Fruit fly (Drosophila melanogaster): ENCODE data around the gene Hmgcr.

Gene Hmgcr

DNA sequence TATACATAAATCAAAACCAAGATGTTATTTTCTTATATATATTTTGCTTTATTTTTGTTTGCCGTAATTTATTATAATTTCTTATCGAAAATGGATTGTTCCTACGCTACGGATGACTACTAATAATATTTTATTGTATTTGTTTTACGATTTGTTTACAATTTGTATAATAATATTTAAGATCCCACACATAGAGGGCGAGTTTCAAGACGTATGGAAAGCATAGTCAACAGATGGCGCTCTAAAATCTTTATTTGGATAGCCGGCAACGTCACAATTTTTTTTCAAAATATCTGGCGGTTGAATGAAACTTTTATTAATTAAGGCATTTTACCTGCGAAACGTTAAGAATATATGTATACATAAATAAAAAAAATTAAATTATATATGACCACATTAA is 11.2 kb upstream of the Hmgcr start (continued):
- TF ChIP-seq Opbp (GFP tag; IDR thresholded peaks at IDR 0.05; ENCODE audit: partially characterized antibody) (no peak), CG2129 (GFP tag; IDR thresholded peaks at IDR 0.05; ENCODE audit: partially characterized antibody) (no peak), sens (GFP tag) (no peak), pfk (GFP tag; optimal IDR thresholded peaks at IDR 0.05) (no peak), Ada2b (GFP tag; IDR thresholded peaks at IDR 0.05) (no peak), Atf3 (GFP tag; optimal IDR thresholded peaks at IDR 0.05) (no peak), so (GFP tag; IDR thresholded peaks at IDR 0.05) (no peak), Trl (optimal IDR thresholded peaks at IDR 0.05) (no peak), Trl (GFP tag; optimal IDR thresholded peaks at IDR 0.05) (peak; percentile 19), H15 (GFP tag; IDR thresholded peaks at IDR 0.05) (no peak), CG10209 (GFP tag; optimal IDR thresholded peaks at IDR 0.05) (no peak), Deaf1 (tag; optimal IDR thresholded peaks at IDR 0.05) (peak; percentile 0), Drgx (GFP tag; IDR thresholded peaks at IDR 0.05) (no peak), ttk (GFP tag; IDR thresholded peaks at IDR 0.05) (no peak), cwo (GFP tag; optimal IDR thresholded peaks at IDR 0.05) (no peak), Oli (tag; optimal IDR thresholded peaks at IDR 0.05) (no peak), crc (GFP tag; optimal IDR thresholded peaks at IDR 0.05) (no peak), Scr (GFP tag; IDR thresholded peaks at IDR 0.05; ENCODE audit: partially characterized antibody) (no peak), tin (GFP tag; optimal IDR thresholded peaks at IDR 0.05) (no peak), tap (tag; optimal IDR thresholded peaks at IDR 0.05) (peak; percentile 22), sqz (GFP tag; optimal IDR thresholded peaks at IDR 0.05) (no peak), Sox100B (GFP tag; optimal IDR thresholded peaks at IDR 0.05) (no peak), dan (GFP tag; IDR thresholded peaks at IDR 0.05) (no peak), ac (GFP tag; optimal IDR thresholded peaks at IDR 0.05) (no peak), aop (GFP tag; IDR thresholded peaks at IDR 0.05) (no peak), CG12942 (GFP tag; optimal IDR thresholded peaks at IDR 0.05) (no peak), CG11696 (GFP tag; IDR thresholded peaks at IDR 0.05) (no peak), hb (GFP tag; IDR thresholded peaks at IDR 0.05; ENCODE audit: partially characterized antibody) (no peak), ERR (GFP tag; optimal IDR thresholded peaks at IDR 0.05) (no peak), nerfin-2 (GFP tag; IDR thresholded peaks at IDR 0.05; ENCODE audit: partially characterized antibody) (no peak), HLHmδ (GFP tag; optimal IDR thresholded peaks at IDR 0.05) (no peak), chm (GFP tag; IDR thresholded peaks at IDR 0.05) (no peak), CG11456 (GFP tag; IDR thresholded peaks at IDR 0.05) (no peak; the same call in 2 of the 3 replicates), ham (GFP tag; IDR thresholded peaks at IDR 0.05) (no peak), CG7357 (GFP tag; IDR thresholded peaks at IDR 0.05) (no peak), CG30431 (GFP tag; optimal IDR thresholded peaks at IDR 0.05) (no peak), hkb (optimal IDR thresholded peaks at IDR 0.05) (no peak), hkb (GFP tag; IDR thresholded peaks at IDR 0.05) (no peak), CG13775 (GFP tag; optimal IDR thresholded peaks at IDR 0.05) (peak; percentile 3), Fer3 (tag; optimal IDR thresholded peaks at IDR 0.05) (peak; percentile 27), HLH3B (GFP tag; IDR thresholded peaks at IDR 0.05) (no peak), Gug (GFP tag; IDR thresholded peaks at IDR 0.05) (no peak), CG15514 (GFP tag; optimal IDR thresholded peaks at IDR 0.05) (peak; percentile 34), Jarid2 (GFP tag; optimal IDR thresholded peaks at IDR 0.05) (peak; percentile 1), CG8290 (GFP tag; optimal IDR thresholded peaks at IDR 0.05) (peak; percentile 6), CG8290 (tag; optimal IDR thresholded peaks at IDR 0.05) (peak in 1 of 2 experiments; percentile 46), D (optimal IDR thresholded peaks at IDR 0.05) (no peak), D (GFP tag; optimal IDR thresholded peaks at IDR 0.05) (no peak), CG30020 (tag; optimal IDR thresholded peaks at IDR 0.05) (no peak), bbx (GFP tag; IDR thresholded peaks at IDR 0.05; ENCODE audit: partially characterized antibody) (no peak), HLH4C (GFP tag; IDR thresholded peaks at IDR 0.05; ENCODE audit: partially characterized antibody) (no peak), CG15479 (GFP tag; optimal IDR thresholded peaks at IDR 0.05) (no peak), nau (GFP tag; optimal IDR thresholded peaks at IDR 0.05) (no peak)
